Fruit fly (Drosophila melanogaster): ENCODE data around the gene FER.

Gene FER

DNA sequence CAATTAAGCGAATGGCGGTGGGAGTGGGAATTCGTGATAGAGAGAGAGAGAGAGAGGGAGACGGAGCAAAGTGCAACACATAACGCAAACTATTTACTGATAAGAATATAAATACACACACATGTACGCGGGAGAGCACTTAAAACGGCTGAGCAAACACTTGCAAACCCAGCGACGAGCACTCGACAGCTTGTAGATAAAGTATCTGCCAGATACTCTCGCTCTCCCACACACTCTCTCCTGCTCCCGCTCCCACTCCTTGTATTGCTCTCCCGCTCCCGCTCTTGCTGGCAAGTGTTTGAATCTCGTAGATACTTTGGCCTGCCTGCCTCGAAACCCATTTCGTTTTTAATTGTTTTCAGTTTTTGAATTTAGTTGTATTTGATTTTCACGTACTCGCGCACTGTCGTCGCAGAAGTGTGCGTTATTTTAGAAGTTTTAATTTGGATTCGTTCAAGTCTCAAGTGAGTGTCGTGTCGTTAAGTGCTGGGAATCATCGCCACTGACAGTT, 33.9 kb upstream of the FER start (continued):
- TF ChIP-seq crol (GFP tag; IDR thresholded peaks at IDR 0.05), result peak; percentile 71
- TF ChIP-seq chm (GFP tag; IDR thresholded peaks at IDR 0.05), result peak; percentile 73
- TF ChIP-seq Max (GFP tag; optimal IDR thresholded peaks at IDR 0.05), result no peak
- TF ChIP-seq Meics (GFP tag; optimal IDR thresholded peaks at IDR 0.05), result peak; percentile 38
- peak; percentile 46 for TF ChIP-seq stc (GFP tag; IDR thresholded peaks at IDR 0.05)
- TF ChIP-seq dpn (GFP tag; optimal IDR thresholded peaks at IDR 0.05), result no peak

DNA sequence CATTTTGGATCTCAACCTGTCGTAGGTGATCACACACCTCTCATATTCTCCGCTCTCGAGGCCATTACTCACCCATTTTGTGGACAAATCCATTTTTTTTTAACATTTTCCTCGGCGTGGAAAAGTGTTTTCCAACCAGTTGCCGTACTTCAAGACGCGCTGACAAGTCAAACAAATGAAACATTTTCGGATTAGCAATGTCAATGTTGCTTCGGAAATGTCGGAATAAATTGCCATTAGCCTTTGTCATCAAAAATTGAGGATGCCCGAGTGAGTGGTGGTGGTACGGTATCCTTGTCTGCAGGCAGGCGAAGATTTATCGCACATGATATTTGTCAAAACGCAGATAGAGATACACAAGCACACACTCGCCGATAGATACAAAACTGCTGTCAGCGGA, 33.0 kb upstream of the FER start:
- TF ChIP-seq CG10543 (GFP tag; optimal IDR thresholded peaks at IDR 0.05) (no peak), oc (tag; optimal IDR thresholded peaks at IDR 0.05) (no peak), Trl (optimal IDR thresholded peaks at IDR 0.05) (peak in 1 of 2 experiments; percentile 5), Trl (GFP tag; optimal IDR thresholded peaks at IDR 0.05) (no peak), CG13296 (GFP tag; optimal IDR thresholded peaks at IDR 0.05) (no peak), Taf1 (GFP tag; IDR thresholded peaks at IDR 0.05) (no peak), pho (GFP tag; optimal IDR thresholded peaks at IDR 0.05) (no peak), Med (GFP tag) (peak; percentile 20), Deaf1 (tag; optimal IDR thresholded peaks at IDR 0.05) (no peak), CG2199 (GFP tag; IDR thresholded peaks at IDR 0.05) (peak; percentile 15; the same call in 1 of the 3 replicates), az2 (GFP tag; optimal IDR thresholded peaks at IDR 0.05) (no peak), ftz-f1 (GFP tag; optimal IDR thresholded peaks at IDR 0.05) (no peak), CG2875 (GFP tag; optimal IDR thresholded peaks at IDR 0.05) (no peak), sc (optimal IDR thresholded peaks at IDR 0.05) (no peak), sc (GFP tag; optimal IDR thresholded peaks at IDR 0.05) (no peak), Bteb2 (GFP tag; optimal IDR thresholded peaks at IDR 0.05) (no peak), tll (GFP tag; optimal IDR thresholded peaks at IDR 0.05) (peak in 1 of 2 experiments; percentile 53), CG15479 (GFP tag; optimal IDR thresholded peaks at IDR 0.05) (peak; percentile 18), dm (GFP tag; optimal IDR thresholded peaks at IDR 0.05) (no peak), BEAF-32 (GFP tag; optimal IDR thresholded peaks at IDR 0.05) (no peak), Neu2 (GFP tag; optimal IDR thresholded peaks at IDR 0.05; ENCODE audit: borderline replicate concordance) (peak; percentile 2), Sox100B (GFP tag; optimal IDR thresholded peaks at IDR 0.05) (no peak), ac (GFP tag; optimal IDR thresholded peaks at IDR 0.05) (peak; percentile 3), Ada2b (GFP tag; IDR thresholded peaks at IDR 0.05) (no peak)

DNA sequence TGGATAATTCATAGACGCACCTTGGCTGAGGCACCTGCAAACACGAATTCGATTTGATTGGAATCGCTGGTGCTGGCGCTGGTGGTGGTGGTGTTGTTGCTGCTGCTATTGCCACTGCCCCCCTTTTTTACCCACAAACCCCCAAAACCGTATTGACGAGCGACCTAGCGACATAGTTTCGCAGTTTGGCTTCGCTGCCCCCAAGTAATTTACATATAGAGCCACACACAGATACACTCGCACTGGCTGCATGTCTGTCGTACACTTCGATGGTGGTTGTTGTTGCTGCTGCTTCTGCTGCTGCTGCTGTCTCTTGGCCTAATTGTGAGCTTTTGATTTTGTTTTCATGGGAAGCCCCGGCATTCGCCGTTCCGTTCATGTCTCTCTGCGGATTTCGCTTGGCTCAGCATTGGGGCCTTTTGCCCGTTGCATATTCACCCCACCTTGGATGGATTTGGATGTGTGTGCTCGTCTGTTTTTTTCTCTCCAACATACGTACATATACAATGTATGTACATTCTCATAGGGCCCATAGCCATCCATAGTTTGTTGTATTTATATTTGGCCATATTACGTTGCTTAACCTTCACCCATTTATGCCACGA, 29.8 kb upstream of the FER start:
- TF ChIP-seq CG17612 (GFP tag; IDR thresholded peaks at IDR 0.05), result no peak
- TF ChIP-seq NC2α (GFP tag; optimal IDR thresholded peaks at IDR 0.05), result no peak
- TF ChIP-seq gfzf (GFP tag; optimal IDR thresholded peaks at IDR 0.05), result no peak
- TF ChIP-seq H2.0 (GFP tag; IDR thresholded peaks at IDR 0.05), result no peak
- TF ChIP-seq slou (GFP tag; optimal IDR thresholded peaks at IDR 0.05), result no peak
- no peak for TF ChIP-seq usp (GFP tag; optimal IDR thresholded peaks at IDR 0.05)
- TF ChIP-seq CG11723 (GFP tag; optimal IDR thresholded peaks at IDR 0.05), result no peak
- peak; percentile 63 for TF ChIP-seq CG12769 (tag; optimal IDR thresholded peaks at IDR 0.05)
- no peak for TF ChIP-seq Optix (GFP tag; IDR thresholded peaks at IDR 0.05)
- TF ChIP-seq wdn (GFP tag; IDR thresholded peaks at IDR 0.05), result no peak
- TF ChIP-seq sd (tag; optimal IDR thresholded peaks at IDR 0.05), result no peak
- no peak for TF ChIP-seq CG8281 (tag; optimal IDR thresholded peaks at IDR 0.05)
- no peak for TF ChIP-seq Sry-δ (GFP tag; optimal IDR thresholded peaks at IDR 0.05)
- peak; percentile 18 for TF ChIP-seq abd-A (tag; optimal IDR thresholded peaks at IDR 0.05)
- no peak for TF ChIP-seq Side (GFP tag; optimal IDR thresholded peaks at IDR 0.05)
- no peak for TF ChIP-seq CG7271 (tag; optimal IDR thresholded peaks at IDR 0.05)
- no peak for TF ChIP-seq Nf-YC (tag; optimal IDR thresholded peaks at IDR 0.05)
- TF ChIP-seq az2 (GFP tag; optimal IDR thresholded peaks at IDR 0.05), result no peak
- TF ChIP-seq Bdp1 (GFP tag; optimal IDR thresholded peaks at IDR 0.05), result no peak
- TF ChIP-seq CG10565 (GFP tag; optimal IDR thresholded peaks at IDR 0.05), result no peak
- TF ChIP-seq trh (GFP tag; optimal IDR thresholded peaks at IDR 0.05), result no peak
- TF ChIP-seq crol (GFP tag; IDR thresholded peaks at IDR 0.05), result peak; percentile 47; the same call in 1 of the 2 replicates

Data from whole organism, embryonic.